Worm (Caenorhabditis elegans) whole organism, early embryonic: ENCODE results near the gene R05D8.7.

Experiments
- B0310.2 ChIP-seq: sonication (generic microtip); optimal IDR thresholded peaks from 2 replicates; lab custom pipeline; 2016; ENCODE audit warnings: mild to moderate bottlenecking, missing genetic modification characterization, missing compliant biosample characterization
- F13C5.2 ChIP-seq: sonication (generic microtip); optimal IDR thresholded peaks from 2 replicates; lab custom pipeline; 2017; ENCODE audit warnings: mild to moderate bottlenecking, missing genetic modification characterization, inconsistent platforms, missing compliant biosample characterization
- ama-1 ChIP-seq: fragments of 150-350 bp; optimal IDR thresholded peaks from 2 replicates; lab custom pipeline; 2014
- ceh-13 ChIP-seq: fragments of 200-800 bp; sonication (Bioruptor generic); optimal IDR thresholded peaks from 2 replicates; lab custom pipeline; 2018; ENCODE audit warnings: mild to moderate bottlenecking, missing genetic modification characterization, missing compliant biosample characterization
- ceh-36 ChIP-seq: sonication (generic microtip); optimal IDR thresholded peaks from 2 replicates; lab custom pipeline; 2016; ENCODE audit warnings: missing genetic modification characterization, inconsistent platforms, missing compliant biosample characterization
- ets-7 ChIP-seq: sonication (generic microtip); optimal IDR thresholded peaks from 2 replicates; lab custom pipeline; 2016; ENCODE audit warnings: missing genotype, missing genetic modification characterization, missing compliant biosample characterization
- flt-1 ChIP-seq: fragments of 200-800 bp; sonication (Bioruptor generic); IDR thresholded peaks from 2 replicates; pipeline ENCODE4 v1.3.6; 2022; ENCODE audit warnings: missing genetic modification characterization, missing compliant biosample characterization
- hmg-4 ChIP-seq: fragments of 200-800 bp; sonication (Bioruptor generic); optimal IDR thresholded peaks from 2 replicates; lab custom pipeline; 2018; ENCODE audit warnings: mild to moderate bottlenecking, missing genetic modification characterization, missing compliant biosample characterization
- hnd-1 ChIP-seq: sonication (generic microtip); optimal IDR thresholded peaks from 2 replicates; lab custom pipeline; 2016; ENCODE audit warnings: missing genetic modification characterization, missing compliant biosample characterization
- pes-1 ChIP-seq: fragments of 200-800 bp; sonication (Bioruptor generic); IDR thresholded peaks from 2 replicates; pipeline ENCODE4 v1.3.6; 2022; ENCODE audit warnings: missing genetic modification reagents, missing genetic modification characterization, missing compliant biosample characterization
- scrt-1 ChIP-seq: fragments of 200-800 bp; sonication (Bioruptor generic); IDR thresholded peaks from 2 replicates; pipeline ENCODE4 v1.3.6; 2022; ENCODE audit warnings: missing genetic modification characterization, missing compliant biosample characterization
- sea-1 ChIP-seq: fragments of 200-800 bp; sonication (Bioruptor generic); conservative IDR thresholded peaks from 2 replicates; pipeline ENCODE4 v1.3.6; 2022; ENCODE audit warnings: missing genetic modification characterization, missing compliant biosample characterization
- tbx-11 ChIP-seq: fragments of 200-800 bp; sonication (Bioruptor generic); IDR thresholded peaks from 2 replicates; pipeline ENCODE4 v1.3.6; 2022; ENCODE audit warnings: missing genetic modification characterization, missing compliant biosample characterization
- tbx-37 ChIP-seq: fragments of 200-800 bp; sonication (Bioruptor generic); conservative IDR thresholded peaks from 2 replicates; pipeline ENCODE4 v1.3.6; 2022; ENCODE audit warnings: missing genetic modification reagents, missing genetic modification characterization, missing compliant biosample characterization

DNA sequence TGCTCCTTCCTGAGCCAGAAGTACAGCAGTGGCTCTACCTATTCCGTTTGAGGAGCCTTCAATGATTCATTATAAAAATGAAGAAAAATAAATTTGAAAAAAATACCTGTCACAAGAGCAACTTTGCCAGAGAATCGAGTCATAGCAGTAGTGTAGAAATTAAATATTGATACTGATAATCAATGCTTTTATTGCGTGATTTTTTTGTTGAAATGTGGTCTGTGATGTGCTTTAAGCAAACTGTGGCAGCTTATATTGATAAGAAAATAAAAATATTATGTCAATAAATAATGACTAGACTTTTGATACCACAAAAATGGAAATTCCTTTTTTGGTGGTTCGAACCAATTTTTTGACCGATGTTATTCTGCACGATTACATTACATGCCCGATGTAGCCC lies 2.0 kb upstream of the R05D8.7 start, which contains the start of gene dhs-14:
- no peak for TF ChIP-seq flt-1 (GFP tag; lab: Robert Waterston, UW)
- TF ChIP-seq ets-7 = no peak
- no peak for TF ChIP-seq scrt-1 (GFP tag; lab: Robert Waterston, UW)
- TF ChIP-seq ama-1 (lab: Kevin White, UChicago) = no peak
- TF ChIP-seq tbx-37 = no peak
- no peak for TF ChIP-seq pes-1 (GFP tag; lab: Robert Waterston, UW)
- no peak for TF ChIP-seq hmg-4
- TF ChIP-seq ceh-13 (GFP tag; lab: Kevin White, UChicago) = no peak
- no peak for TF ChIP-seq hnd-1 (tag; lab: Kevin White, UChicago)
- TF ChIP-seq B0310.2 = no peak
- TF ChIP-seq tbx-11 (GFP tag; lab: Robert Waterston, UW) = no peak
- TF ChIP-seq sea-1 (GFP tag; lab: Robert Waterston, UW) = no peak
- no peak for TF ChIP-seq F13C5.2
- no peak for TF ChIP-seq ceh-36 (tag; lab: Kevin White, UChicago)
